Worm (Caenorhabditis elegans) whole organism, L4/young adult: Measurements from ENCODE around the gene F26D11.2.

ENCODE experiments used
- W03F9.2 ChIP-seq: fragments of 150-350 bp; optimal IDR thresholded peaks from 2 replicates; lab custom pipeline; 2014; ENCODE audit warnings: missing biosample characterization, missing genetic modification characterization
- dao-5 ChIP-seq: sonication (generic microtip); optimal IDR thresholded peaks from 2 replicates; lab custom pipeline; 2016; ENCODE audit warnings: missing genotype, missing genetic modification characterization, moderate library complexity, missing compliant biosample characterization

DNA sequence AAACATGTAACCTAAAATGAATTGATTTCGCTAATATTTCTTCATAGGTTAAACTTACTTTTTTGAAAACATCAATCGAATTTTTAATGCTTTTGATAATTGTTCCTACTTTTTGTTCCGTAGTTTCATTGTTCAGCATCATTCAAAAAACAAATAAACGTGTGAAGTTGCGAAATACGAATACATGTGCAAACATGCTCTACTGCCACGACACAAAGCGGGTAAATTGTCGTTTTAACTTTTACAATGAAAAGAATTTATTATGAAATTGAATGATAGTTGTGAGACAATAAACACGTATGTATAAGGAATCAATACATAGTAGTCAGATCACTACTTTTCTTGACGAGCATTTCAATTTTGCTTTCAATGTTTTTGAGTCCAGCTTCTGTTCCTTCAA, 3.9 kb upstream of the F26D11.2 start, which contains the start of gene F26D11.12:
- peak; percentile 5 for TF ChIP-seq W03F9.2 (tag; lab: Kevin White, UChicago)
- TF ChIP-seq dao-5 (tag; lab: Kevin White, UChicago) = no peak
